In the genomic region with DNA sequence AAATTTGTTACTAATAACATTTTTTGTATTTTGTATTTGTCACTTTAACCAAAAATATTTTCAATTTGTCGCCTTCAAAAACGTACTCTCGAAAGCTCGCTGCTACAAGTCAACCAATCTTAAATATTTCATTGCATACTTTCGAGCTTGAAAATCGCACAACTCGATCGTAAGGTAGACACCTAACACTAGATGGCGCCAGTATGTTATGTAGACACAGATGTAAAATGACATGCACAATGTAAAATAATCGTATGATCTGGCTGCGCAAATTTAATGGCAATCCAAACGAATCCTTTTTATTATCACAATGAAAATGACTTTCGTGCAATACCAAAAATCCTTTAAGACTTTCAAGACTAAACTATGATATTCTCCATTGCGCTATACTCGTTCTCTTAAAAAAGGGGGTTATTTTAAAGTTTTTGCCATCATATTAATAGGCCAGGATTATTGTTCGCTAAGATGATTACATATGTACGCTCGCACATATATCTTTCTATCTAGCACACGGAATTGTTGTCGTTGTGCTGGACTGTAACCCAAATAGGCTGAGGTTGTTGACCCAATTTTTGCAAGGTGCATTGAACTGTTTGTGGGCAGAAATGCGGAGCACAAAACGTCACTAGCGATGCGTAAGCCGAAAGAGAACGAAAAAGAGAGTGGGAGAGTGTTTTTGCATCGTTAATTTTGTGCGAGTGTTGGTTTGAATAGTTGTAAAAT, we compare ENCODE assay signal across 1 fruit fly cellular context.
TF ChIP-seq lines count a peak whose summit lies in the region.

No protein-coding gene starts in this region.

TF ChIP-seq in whole organism, embryonic, 481 proteins besides CTCF, POLR2A, EP300 and RAD21 (continued from another document and continues in another):
- TF ChIP-seq chm (GFP tag; IDR thresholded peaks at IDR 0.05; lab: Robert Waterston, UW) (no peak; the same call in 1 of the 2 replicates), zfh2 (GFP tag; optimal IDR thresholded peaks at IDR 0.05; lab: Kevin White, UChicago) (peak; percentile 47), gsb-n (tag; optimal IDR thresholded peaks at IDR 0.05; lab: Kevin White, UChicago) (peak; percentile 63), Sry-β (GFP tag; optimal IDR thresholded peaks at IDR 0.05; lab: Kevin White, UChicago) (peak; percentile 29), slp2 (GFP tag; optimal IDR thresholded peaks at IDR 0.05; lab: Kevin White, UChicago) (peak; percentile 70), Dad (GFP tag; optimal IDR thresholded peaks at IDR 0.05; lab: Kevin White, UChicago) (peak; percentile 66), CoRest (tag; optimal IDR thresholded peaks at IDR 0.05; lab: Kevin White, UChicago) (peak; percentile 70), CG10366 (GFP tag; IDR thresholded peaks at IDR 0.05; lab: Robert Waterston, UW) (no peak), CG3838 (GFP tag; optimal IDR thresholded peaks at IDR 0.05; lab: Kevin White, UChicago) (peak; percentile 71), kni (GFP tag; optimal IDR thresholded peaks at IDR 0.05; lab: Kevin White, UChicago) (peak; percentile 54), CG15601 (tag; optimal IDR thresholded peaks at IDR 0.05; lab: Kevin White, UChicago) (peak; percentile 81), fd64A (GFP tag; optimal IDR thresholded peaks at IDR 0.05; lab: Kevin White, UChicago) (peak; percentile 37), CG17385 (GFP tag; optimal IDR thresholded peaks at IDR 0.05; lab: Kevin White, UChicago) (peak; percentile 53), ab (GFP tag; optimal IDR thresholded peaks at IDR 0.05; lab: Kevin White, UChicago) (no peak), gem (tag; optimal IDR thresholded peaks at IDR 0.05; lab: Kevin White, UChicago) (peak; percentile 60), Adf1 (GFP tag; IDR thresholded peaks at IDR 0.05; lab: Robert Waterston, UW) (peak; percentile 59; the same call in 1 of the 2 replicates), CG15696 (tag; optimal IDR thresholded peaks at IDR 0.05; lab: Kevin White, UChicago) (peak; percentile 66), CG6654 (GFP tag; optimal IDR thresholded peaks at IDR 0.05; lab: Kevin White, UChicago) (peak; percentile 27), Atf-2 (GFP tag; optimal IDR thresholded peaks at IDR 0.05; lab: Kevin White, UChicago) (peak; percentile 59), CG18476 (GFP tag; optimal IDR thresholded peaks at IDR 0.05; lab: Kevin White, UChicago) (peak; percentile 40), Neu2 (GFP tag; optimal IDR thresholded peaks at IDR 0.05; lab: Kevin White, UChicago; ENCODE audit: borderline replicate concordance) (peak; percentile 59), CG11247 (GFP tag; IDR thresholded peaks at IDR 0.05; lab: Robert Waterston, UW) (peak; percentile 46; the same call in 1 of the 2 replicates), kah (GFP tag; optimal IDR thresholded peaks at IDR 0.05; lab: Kevin White, UChicago) (peak; percentile 65), chif (GFP tag; optimal IDR thresholded peaks at IDR 0.05; lab: Kevin White, UChicago) (peak; percentile 52 to 65), Bteb2 (GFP tag; optimal IDR thresholded peaks at IDR 0.05; lab: Kevin White, UChicago) (peak; percentile 32), fu2 (GFP tag; optimal IDR thresholded peaks at IDR 0.05; lab: Kevin White, UChicago) (peak; percentile 46), Chrac-16 (GFP tag; optimal IDR thresholded peaks at IDR 0.05; lab: Kevin White, UChicago) (peak; percentile 52), salm (tag; optimal IDR thresholded peaks at IDR 0.05; lab: Kevin White, UChicago) (peak; percentile 59), seq (GFP tag; IDR thresholded peaks at IDR 0.05; lab: Robert Waterston, UW) (no peak), Dek (tag; optimal IDR thresholded peaks at IDR 0.05; lab: Kevin White, UChicago) (peak; percentile 65), knrl (GFP tag; IDR thresholded peaks at IDR 0.05; lab: Robert Waterston, UW; ENCODE audit: partially characterized antibody) (peak; percentile 56), CG6854 (GFP tag; optimal IDR thresholded peaks at IDR 0.05; lab: Kevin White, UChicago) (peak; percentile 60), Gsc (GFP tag; IDR thresholded peaks at IDR 0.05; lab: Robert Waterston, UW) (no peak), pho (GFP tag; optimal IDR thresholded peaks at IDR 0.05; lab: Kevin White, UChicago) (peak; percentile 61), CG7271 (tag; optimal IDR thresholded peaks at IDR 0.05; lab: Kevin White, UChicago) (no peak), CG10979 (tag; optimal IDR thresholded peaks at IDR 0.05; lab: Kevin White, UChicago) (peak; percentile 81), CG2116 (GFP tag; optimal IDR thresholded peaks at IDR 0.05; lab: Kevin White, UChicago) (peak; percentile 42), CG14441 (GFP tag; IDR thresholded peaks at IDR 0.05; lab: Robert Waterston, UW) (no peak), HmgZ (tag; optimal IDR thresholded peaks at IDR 0.05; lab: Kevin White, UChicago) (peak; percentile 90), CG10565 (GFP tag; optimal IDR thresholded peaks at IDR 0.05; lab: Kevin White, UChicago) (peak; percentile 26), CG42726 (GFP tag; IDR thresholded peaks at IDR 0.05; lab: Robert Waterston, UW; ENCODE audit: partially characterized antibody) (peak; percentile 68; the same call in 1 of the 2 replicates), Doc2 (GFP tag; IDR thresholded peaks at IDR 0.05; lab: Robert Waterston, UW) (no peak), Asciz (GFP tag; optimal IDR thresholded peaks at IDR 0.05; lab: Kevin White, UChicago) (peak; percentile 73), chn (GFP tag; optimal IDR thresholded peaks at IDR 0.05; lab: Kevin White, UChicago) (peak; percentile 59), klu (GFP tag; IDR thresholded peaks at IDR 0.05; lab: Robert Waterston, UW) (peak; percentile 14; the same call in 1 of the 2 replicates), so (GFP tag; IDR thresholded peaks at IDR 0.05; lab: Robert Waterston, UW) (peak; percentile 33; the same call in 1 of the 3 replicates), CG2202 (tag; optimal IDR thresholded peaks at IDR 0.05; lab: Kevin White, UChicago) (peak; percentile 67), oc (tag; optimal IDR thresholded peaks at IDR 0.05; lab: Kevin White, UChicago) (no peak), CG3065 (GFP tag; optimal IDR thresholded peaks at IDR 0.05; lab: Kevin White, UChicago) (peak; percentile 1), gro (GFP tag; optimal IDR thresholded peaks at IDR 0.05; lab: Kevin White, UChicago) (peak; percentile 69), CG10321 (GFP tag; IDR thresholded peaks at IDR 0.05; lab: Robert Waterston, UW) (peak; percentile 20; the same call in 1 of the 2 replicates), crol (GFP tag; IDR thresholded peaks at IDR 0.05; lab: Robert Waterston, UW) (no peak; the same call in 1 of the 2 replicates), CG18599 (GFP tag; optimal IDR thresholded peaks at IDR 0.05; lab: Kevin White, UChicago) (peak; percentile 42), zen2 (GFP tag; IDR thresholded peaks at IDR 0.05; lab: Robert Waterston, UW; ENCODE audit: partially characterized antibody) (no peak), eyg (GFP tag; optimal IDR thresholded peaks at IDR 0.05; lab: Kevin White, UChicago) (peak; percentile 43), CG2889 (GFP tag; IDR thresholded peaks at IDR 0.05; lab: Robert Waterston, UW) (no peak), Mrtf (GFP tag; IDR thresholded peaks at IDR 0.05; lab: Robert Waterston, UW) (no peak), CG5245 (GFP tag; optimal IDR thresholded peaks at IDR 0.05; lab: Kevin White, UChicago) (peak; percentile 40), Kr (GFP tag; optimal IDR thresholded peaks at IDR 0.05; lab: Kevin White, UChicago) (no peak), CG32532 (GFP tag; IDR thresholded peaks at IDR 0.05; lab: Robert Waterston, UW) (peak; percentile 79), maf-S (GFP tag; optimal IDR thresholded peaks at IDR 0.05; lab: Kevin White, UChicago) (peak; percentile 57), CG9215 (GFP tag; IDR thresholded peaks at IDR 0.05; lab: Robert Waterston, UW) (no peak), CG9609 (GFP tag; optimal IDR thresholded peaks at IDR 0.05; lab: Kevin White, UChicago) (peak; percentile 72), Rfx (GFP tag; IDR thresholded peaks at IDR 0.05; lab: Robert Waterston, UW) (peak; percentile 79), ap (GFP tag; IDR thresholded peaks at IDR 0.05; lab: Robert Waterston, UW) (peak; percentile 55), dysf (GFP tag; IDR thresholded peaks at IDR 0.05; lab: Robert Waterston, UW) (0 out of 3 replicates have a peak, but pooled peaks have one; percentile 38), tap (tag; optimal IDR thresholded peaks at IDR 0.05; lab: Kevin White, UChicago) (peak; percentile 1), hbn (GFP tag; IDR thresholded peaks at IDR 0.05; lab: Robert Waterston, UW; ENCODE audit: partially characterized antibody) (no peak), fd96Cb (tag; optimal IDR thresholded peaks at IDR 0.05; lab: Kevin White, UChicago) (peak; percentile 40), vfl (GFP tag; optimal IDR thresholded peaks at IDR 0.05; lab: Kevin White, UChicago) (peak; percentile 61), CG4360 (GFP tag; IDR thresholded peaks at IDR 0.05; lab: Robert Waterston, UW) (no peak), pfk (GFP tag; optimal IDR thresholded peaks at IDR 0.05; lab: Kevin White, UChicago) (peak; percentile 37), usp (GFP tag; optimal IDR thresholded peaks at IDR 0.05; lab: Kevin White, UChicago) (no peak), pita (GFP tag; optimal IDR thresholded peaks at IDR 0.05; lab: Kevin White, UChicago) (peak; percentile 42), CG7556 (GFP tag; optimal IDR thresholded peaks at IDR 0.05; lab: Kevin White, UChicago) (peak; percentile 30), BtbVII (GFP tag; optimal IDR thresholded peaks at IDR 0.05; lab: Kevin White, UChicago) (peak; percentile 50), Camta (GFP tag; optimal IDR thresholded peaks at IDR 0.05; lab: Kevin White, UChicago) (peak; percentile 65), Oaz (GFP tag; IDR thresholded peaks at IDR 0.05; lab: Robert Waterston, UW) (0 out of 2 replicates have a peak, but pooled peaks have one; percentile 19), gcm (GFP tag; optimal IDR thresholded peaks at IDR 0.05; lab: Kevin White, UChicago) (peak; percentile 46), CG4617 (GFP tag; optimal IDR thresholded peaks at IDR 0.05; lab: Kevin White, UChicago; ENCODE audit: borderline replicate concordance) (peak; percentile 13), nerfin-1 (tag; optimal IDR thresholded peaks at IDR 0.05; lab: Kevin White, UChicago) (peak; percentile 67), amos (GFP tag; IDR thresholded peaks at IDR 0.05; lab: Robert Waterston, UW; ENCODE audit: partially characterized antibody) (peak; percentile 78; the same call in 1 of the 2 replicates), esg (GFP tag; conservative IDR thresholded peaks at IDR 0.05; lab: Robert Waterston, UW) (no peak), cad (GFP tag; optimal IDR thresholded peaks at IDR 0.05; lab: Kevin White, UChicago) (no peak), chinmo (GFP tag; IDR thresholded peaks at IDR 0.05; lab: Robert Waterston, UW; ENCODE audit: partially characterized antibody) (no peak), fru (optimal IDR thresholded peaks at IDR 0.05; lab: Kevin White, UChicago) (no peak), danr (GFP tag; IDR thresholded peaks at IDR 0.05; lab: Robert Waterston, UW) (no peak), ftz-f1 (GFP tag; optimal IDR thresholded peaks at IDR 0.05; lab: Kevin White, UChicago) (peak; percentile 98), Fer3 (tag; optimal IDR thresholded peaks at IDR 0.05; lab: Kevin White, UChicago) (peak; percentile 58), CG11093 (GFP tag; IDR thresholded peaks at IDR 0.05; lab: Robert Waterston, UW) (no peak), CG1024 (GFP tag; IDR thresholded peaks at IDR 0.05; lab: Robert Waterston, UW) (no peak), jumu (GFP tag; optimal IDR thresholded peaks at IDR 0.05; lab: Kevin White, UChicago) (peak; percentile 57), CG17802 (tag; optimal IDR thresholded peaks at IDR 0.05; lab: Kevin White, UChicago) (peak; percentile 68), CG18764 (GFP tag; optimal IDR thresholded peaks at IDR 0.05; lab: Kevin White, UChicago) (peak; percentile 72), CG7357 (GFP tag; IDR thresholded peaks at IDR 0.05; lab: Robert Waterston, UW) (no peak), Antp (GFP tag; optimal IDR thresholded peaks at IDR 0.05; lab: Kevin White, UChicago) (peak; percentile 65), CG11696 (GFP tag; IDR thresholded peaks at IDR 0.05; lab: Robert Waterston, UW) (no peak), grau (tag; optimal IDR thresholded peaks at IDR 0.05; lab: Kevin White, UChicago) (peak; percentile 69), NK7.1 (GFP tag; optimal IDR thresholded peaks at IDR 0.05; lab: Kevin White, UChicago) (peak; percentile 68), CG15011 (GFP tag; optimal IDR thresholded peaks at IDR 0.05; lab: Kevin White, UChicago) (peak; percentile 36), Blimp-1 (GFP tag; optimal IDR thresholded peaks at IDR 0.05; lab: Kevin White, UChicago) (peak; percentile 59), Rx (GFP tag; IDR thresholded peaks at IDR 0.05; lab: Robert Waterston, UW) (no peak), bab2 (GFP tag; optimal IDR thresholded peaks at IDR 0.05; lab: Kevin White, UChicago) (peak; percentile 48), Six4 (GFP tag; optimal IDR thresholded peaks at IDR 0.05; lab: Kevin White, UChicago) (peak; percentile 30), fd102C (GFP tag; optimal IDR thresholded peaks at IDR 0.05; lab: Kevin White, UChicago) (peak; percentile 72), CG18262 (tag; optimal IDR thresholded peaks at IDR 0.05; lab: Kevin White, UChicago) (peak; percentile 66), ind (GFP tag; optimal IDR thresholded peaks at IDR 0.05; lab: Kevin White, UChicago) (peak; percentile 66), mam (GFP tag; optimal IDR thresholded peaks at IDR 0.05; lab: Kevin White, UChicago) (peak; percentile 51), B-H2 (GFP tag; optimal IDR thresholded peaks at IDR 0.05; lab: Kevin White, UChicago) (peak; percentile 72), CG8290 (GFP tag; optimal IDR thresholded peaks at IDR 0.05; lab: Kevin White, UChicago) (peak; percentile 70), CG8290 (tag; optimal IDR thresholded peaks at IDR 0.05; lab: Kevin White, UChicago) (peak; percentile 71 to 94), CG13624 (GFP tag; optimal IDR thresholded peaks at IDR 0.05; lab: Kevin White, UChicago) (peak; percentile 83), trem (tag; optimal IDR thresholded peaks at IDR 0.05; lab: Kevin White, UChicago) (peak; percentile 74), nmo (GFP tag; optimal IDR thresholded peaks at IDR 0.05; lab: Kevin White, UChicago) (peak; percentile 65), Hmr (GFP tag; optimal IDR thresholded peaks at IDR 0.05; lab: Kevin White, UChicago) (peak; percentile 84), CG2875 (GFP tag; optimal IDR thresholded peaks at IDR 0.05; lab: Kevin White, UChicago) (peak; percentile 51), CG8924 (tag; optimal IDR thresholded peaks at IDR 0.05; lab: Kevin White, UChicago) (peak; percentile 24), MESR4 (GFP tag; optimal IDR thresholded peaks at IDR 0.05; lab: Kevin White, UChicago) (peak; percentile 0), CkIIα-i1 (GFP tag; IDR thresholded peaks at IDR 0.05; lab: Robert Waterston, UW) (no peak), prd (optimal IDR thresholded peaks at IDR 0.05; lab: Kevin White, UChicago) (no peak), prd (GFP tag; IDR thresholded peaks at IDR 0.05; lab: Robert Waterston, UW) (peak; percentile 51; the same call in 2 of the 3 replicates)
